Worm (Caenorhabditis elegans): ENCODE results near the gene K08B12.1.

- TF ChIP-seq him-1 (tag; optimal IDR thresholded peaks at IDR 0.05) (no peak), W03F9.2 (tag; optimal IDR thresholded peaks at IDR 0.05) (no peak), dao-5 (tag; optimal IDR thresholded peaks at IDR 0.05) (no peak)
Observed at ce11 chrV:6303471-6303870, 44.3 kb downstream of the K08B12.1 start, which contains the start of gene sago-1.

Measured in whole organism, L4/young adult.